Fruit fly (Drosophila melanogaster): ENCODE measurements around the gene CG14106.

- no peak for TF ChIP-seq EcR (GFP tag; optimal IDR thresholded peaks at IDR 0.05)
- TF ChIP-seq CG10348 (GFP tag; IDR thresholded peaks at IDR 0.05): no peak
- no peak for TF ChIP-seq CG15710 (tag; optimal IDR thresholded peaks at IDR 0.05)
- TF ChIP-seq Pif1B (GFP tag; optimal IDR thresholded peaks at IDR 0.05): no peak
- TF ChIP-seq fd96Ca (GFP tag; IDR thresholded peaks at IDR 0.05): no peak
- TF ChIP-seq CG4496 (GFP tag; IDR thresholded peaks at IDR 0.05): no peak
- TF ChIP-seq Ets98B (GFP tag; IDR thresholded peaks at IDR 0.05): no peak
- TF ChIP-seq Pif1A (GFP tag; optimal IDR thresholded peaks at IDR 0.05): no peak
- TF ChIP-seq D1 (tag; optimal IDR thresholded peaks at IDR 0.05): no peak
- TF ChIP-seq CG9948 (tag; optimal IDR thresholded peaks at IDR 0.05): no peak
- no peak for TF ChIP-seq CG8301 (tag; optimal IDR thresholded peaks at IDR 0.05)
- no peak for TF ChIP-seq CG32121 (GFP tag; IDR thresholded peaks at IDR 0.05)
- TF ChIP-seq Snoo (tag; optimal IDR thresholded peaks at IDR 0.05): no peak
- no peak for TF ChIP-seq CG12605 (GFP tag; IDR thresholded peaks at IDR 0.05)
These were observed 41.0 kb downstream of the CG14106 start, which contains the start of gene CG14110 for dm6 chr3L:13384489-13384888.
